Worm (Caenorhabditis elegans): ENCODE results near the gene clc-27.

clc-27 gene

DNA sequence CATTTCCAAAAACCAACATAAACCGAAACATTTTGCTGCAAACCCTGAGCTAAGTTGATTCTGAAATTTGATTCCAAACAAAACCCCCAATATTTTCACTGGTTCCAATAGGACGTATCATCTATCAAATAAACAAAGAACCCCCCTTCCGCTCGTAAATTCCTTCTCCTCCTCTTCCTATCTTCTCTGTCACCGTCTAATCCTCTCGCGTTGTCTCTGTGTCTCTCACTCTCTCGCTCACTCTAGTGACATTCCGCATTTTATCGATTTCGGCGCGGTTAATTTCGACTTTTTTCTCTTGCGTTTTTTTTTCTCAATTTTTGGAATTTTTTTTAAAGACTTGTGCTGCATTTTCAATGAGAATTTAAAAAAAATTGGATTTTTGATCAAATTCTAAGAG lies 26.2 kb upstream of the clc-27 start:
- TF ChIP-seq ztf-4 (tag; optimal IDR thresholded peaks at IDR 0.05) (no peak), unc-62 (GFP tag; optimal IDR thresholded peaks at IDR 0.05) (no peak), snpc-4 (tag; optimal IDR thresholded peaks at IDR 0.05) (no peak), dmd-4 (tag; optimal IDR thresholded peaks at IDR 0.05) (no peak), alr-1 (tag; optimal IDR thresholded peaks at IDR 0.05) (no peak), nhr-6 (tag; optimal IDR thresholded peaks at IDR 0.05) (no peak), aly-2 (tag; optimal IDR thresholded peaks at IDR 0.05) (no peak), ceh-16 (tag; optimal IDR thresholded peaks at IDR 0.05) (no peak), fos-1 (tag; optimal IDR thresholded peaks at IDR 0.05) (peak; percentile 51), C34F6.9 (tag; optimal IDR thresholded peaks at IDR 0.05) (peak; percentile 58), elt-3 (tag; optimal IDR thresholded peaks at IDR 0.05) (no peak), gmeb-1 (tag; optimal IDR thresholded peaks at IDR 0.05) (peak; percentile 41), nhr-237 (tag; optimal IDR thresholded peaks at IDR 0.05) (no peak), sem-4 (tag; optimal IDR thresholded peaks at IDR 0.05) (peak; percentile 4), lin-39 (tag; optimal IDR thresholded peaks at IDR 0.05) (no peak), zag-1 (tag; optimal IDR thresholded peaks at IDR 0.05) (no peak), peb-1 (tag; optimal IDR thresholded peaks at IDR 0.05) (no peak), sma-9 (GFP tag; optimal IDR thresholded peaks at IDR 0.05) (no peak), sma-9 (tag; optimal IDR thresholded peaks at IDR 0.05) (no peak), R02D3.7 (tag; optimal IDR thresholded peaks at IDR 0.05) (no peak), F13H6.1 (tag; optimal IDR thresholded peaks at IDR 0.05) (no peak), lsy-2 (tag; optimal IDR thresholded peaks at IDR 0.05) (peak in 1 of 2 experiments; percentile 4), nhr-129 (tag; optimal IDR thresholded peaks at IDR 0.05) (peak; percentile 21), nhr-21 (tag; optimal IDR thresholded peaks at IDR 0.05) (no peak), ztf-11 (tag; optimal IDR thresholded peaks at IDR 0.05) (no peak), Y55F3AM.14 (GFP tag; optimal IDR thresholded peaks at IDR 0.05) (no peak), egl-27 (tag; optimal IDR thresholded peaks at IDR 0.05) (no peak), unc-55 (GFP tag; optimal IDR thresholded peaks at IDR 0.05) (peak; percentile 69), skn-1 (tag; optimal IDR thresholded peaks at IDR 0.05) (no peak), nhr-25 (tag; optimal IDR thresholded peaks at IDR 0.05) (peak; percentile 17), elt-1 (tag; optimal IDR thresholded peaks at IDR 0.05) (no peak)

DNA sequence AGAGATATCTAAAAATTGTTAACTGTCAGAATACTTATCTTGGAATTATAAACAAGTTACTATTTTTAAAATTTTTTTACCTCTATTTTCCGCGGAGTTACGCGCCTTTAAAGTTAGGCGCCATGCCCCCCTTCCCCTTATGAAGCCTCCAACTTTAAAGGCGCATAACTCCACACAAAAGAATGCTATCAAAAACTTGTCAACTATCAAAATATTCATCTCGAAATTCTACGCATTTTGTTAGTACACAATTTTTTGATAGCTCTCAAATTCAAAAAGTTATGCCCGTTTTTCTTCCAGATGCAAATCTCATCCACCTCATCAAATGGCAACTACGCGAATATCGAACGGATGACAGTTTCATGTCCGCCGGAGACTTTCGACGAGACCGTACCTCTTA lies 25.2 kb upstream of the clc-27 start, which contains the start of gene tbc-10:
TSS of gene tbc-10 (plus strand) at position 301 of the 400 bp plus-strand sequence.
- TF ChIP-seq lsy-2 (tag; optimal IDR thresholded peaks at IDR 0.05) = no peak

DNA sequence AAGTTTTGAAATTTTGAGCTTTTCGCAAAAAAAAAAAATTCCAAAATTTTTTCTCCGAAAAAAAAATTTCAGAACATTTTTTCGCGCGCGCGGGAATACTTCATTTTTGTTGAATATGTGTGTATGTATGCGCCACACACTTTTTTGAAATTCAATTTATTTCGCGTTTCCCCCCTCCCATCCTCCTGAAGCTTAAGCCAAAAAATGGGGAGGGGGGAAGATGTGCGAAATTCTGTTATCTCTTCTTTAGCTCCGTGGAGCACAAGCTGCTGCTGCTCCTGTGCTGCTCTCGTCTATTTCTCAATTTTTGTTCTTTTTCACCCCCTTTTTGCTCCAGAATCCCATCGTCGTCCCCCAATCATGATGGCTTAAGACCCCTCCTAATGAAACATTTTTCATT lies 18.6 kb upstream of the clc-27 start:
- no peak for TF ChIP-seq F13H6.1 (tag; optimal IDR thresholded peaks at IDR 0.05)
- TF ChIP-seq ztf-4 (tag; optimal IDR thresholded peaks at IDR 0.05) = no peak

DNA sequence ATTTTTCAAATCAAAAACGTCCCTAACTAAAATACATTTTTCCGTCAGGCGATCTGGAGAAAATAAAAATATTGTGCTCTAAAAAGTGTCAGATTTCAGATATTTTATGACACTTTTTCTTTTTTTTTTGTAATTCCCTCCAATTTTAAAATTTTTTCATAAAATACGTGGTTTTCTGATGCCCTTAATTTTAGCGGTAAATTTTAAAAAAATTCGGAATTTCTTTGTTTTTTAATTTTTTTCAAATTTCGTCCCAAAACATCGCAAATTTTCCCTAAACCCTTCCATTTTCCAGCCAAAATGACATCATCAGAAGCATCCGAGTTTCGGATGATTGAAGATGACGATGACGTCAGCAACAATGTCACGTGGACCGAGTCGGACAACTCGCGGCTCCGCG lies 16.6 kb upstream of the clc-27 start, which contains the start of gene trp-2:
TSS of gene trp-2 (plus strand) at position 301 of the 400 bp plus-strand sequence.
- TF ChIP-seq nhr-25 (tag; optimal IDR thresholded peaks at IDR 0.05) = no peak
- TF ChIP-seq lin-39 (tag; optimal IDR thresholded peaks at IDR 0.05) = no peak
- TF ChIP-seq ceh-16 (tag; optimal IDR thresholded peaks at IDR 0.05) = no peak
- TF ChIP-seq nhr-10 (tag; optimal IDR thresholded peaks at IDR 0.05) = no peak
- TF ChIP-seq blmp-1 (tag; optimal IDR thresholded peaks at IDR 0.05; ENCODE audit: insufficient read depth) = no peak
- no peak for TF ChIP-seq C34F6.9 (tag; optimal IDR thresholded peaks at IDR 0.05)
- TF ChIP-seq elt-3 (tag; optimal IDR thresholded peaks at IDR 0.05) = no peak
- no peak for TF ChIP-seq ZK546.5 (tag; optimal IDR thresholded peaks at IDR 0.05)
- TF ChIP-seq unc-39 (tag; optimal IDR thresholded peaks at IDR 0.05) = no peak
- TF ChIP-seq dmd-4 (tag; optimal IDR thresholded peaks at IDR 0.05) = no peak

DNA sequence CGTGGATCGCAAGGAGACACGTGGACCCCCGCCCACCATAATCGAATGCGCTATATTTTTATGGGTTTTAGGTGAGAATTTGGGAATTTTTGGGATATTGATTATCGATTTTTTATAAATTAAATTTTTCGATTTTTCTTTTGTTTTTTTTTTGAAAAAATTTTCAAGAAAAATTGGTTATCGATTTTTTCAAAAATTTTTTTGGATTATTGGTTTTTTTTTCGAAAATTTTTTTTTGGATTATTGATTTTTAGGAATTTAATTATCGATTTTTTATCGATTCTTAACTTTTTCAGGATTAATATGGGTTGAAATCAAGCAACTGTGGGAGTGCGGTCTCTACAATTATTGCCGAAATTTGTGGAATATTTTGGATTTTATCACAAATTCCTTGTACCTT lies 11.6 kb upstream of the clc-27 start:
- no peak for TF ChIP-seq elt-3 (tag; optimal IDR thresholded peaks at IDR 0.05)
- no peak for TF ChIP-seq dmd-4 (tag; optimal IDR thresholded peaks at IDR 0.05)
- no peak for TF ChIP-seq egl-27 (tag; optimal IDR thresholded peaks at IDR 0.05)

DNA sequence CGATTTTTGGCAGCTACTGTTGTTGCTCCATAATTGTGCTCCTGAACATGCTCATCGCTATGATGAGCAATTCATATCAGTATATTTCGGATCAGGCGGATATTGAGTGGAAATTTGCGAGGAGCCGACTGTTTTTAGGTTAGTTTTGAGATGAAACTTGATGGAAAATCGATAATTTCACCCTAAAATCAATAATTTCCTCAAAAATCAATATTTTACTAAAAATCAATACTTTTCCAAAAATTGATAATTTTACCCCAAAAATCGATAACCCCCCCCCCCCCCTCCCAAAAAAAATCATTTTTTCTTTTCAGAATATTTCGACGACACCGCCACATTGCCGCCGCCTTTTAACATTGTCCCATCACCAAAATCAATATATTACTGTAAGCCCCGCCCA lies 9.3 kb upstream of the clc-27 start:
- TF ChIP-seq sem-4 (tag; optimal IDR thresholded peaks at IDR 0.05) (no peak), unc-55 (GFP tag; optimal IDR thresholded peaks at IDR 0.05) (no peak), blmp-1 (tag; optimal IDR thresholded peaks at IDR 0.05; ENCODE audit: insufficient read depth) (no peak), sma-9 (GFP tag; optimal IDR thresholded peaks at IDR 0.05) (no peak), sma-9 (tag; optimal IDR thresholded peaks at IDR 0.05) (no peak), egl-27 (tag; optimal IDR thresholded peaks at IDR 0.05) (no peak), elt-3 (tag; optimal IDR thresholded peaks at IDR 0.05) (no peak), ceh-16 (tag; optimal IDR thresholded peaks at IDR 0.05) (no peak), ztf-4 (tag; optimal IDR thresholded peaks at IDR 0.05) (no peak), ZK546.5 (tag; optimal IDR thresholded peaks at IDR 0.05) (no peak), crh-2 (tag; optimal IDR thresholded peaks at IDR 0.05) (no peak), unc-39 (tag; optimal IDR thresholded peaks at IDR 0.05) (no peak), snpc-4 (tag; optimal IDR thresholded peaks at IDR 0.05) (no peak), ama-1 (optimal IDR thresholded peaks at IDR 0.05) (no peak), nhr-237 (tag; optimal IDR thresholded peaks at IDR 0.05) (no peak), nhr-6 (tag; optimal IDR thresholded peaks at IDR 0.05) (no peak), F13H6.1 (tag; optimal IDR thresholded peaks at IDR 0.05) (no peak), peb-1 (tag; optimal IDR thresholded peaks at IDR 0.05) (no peak), C34F6.9 (tag; optimal IDR thresholded peaks at IDR 0.05) (no peak), nhr-21 (tag; optimal IDR thresholded peaks at IDR 0.05) (no peak), unc-62 (GFP tag; optimal IDR thresholded peaks at IDR 0.05) (no peak)
